Worm (Caenorhabditis elegans): ENCODE data around the gene ZC53.22.

The ZC53.22 gene

ce11 chrX:1880665-1881064 is 41.5 kb downstream of the ZC53.22 start (continued):
- TF ChIP-seq ztf-16 (tag; optimal IDR thresholded peaks at IDR 0.05) (peak; percentile 66), C08G9.2 (tag; optimal IDR thresholded peaks at IDR 0.05) (peak; percentile 62), pha-2 (tag; optimal IDR thresholded peaks at IDR 0.05) (peak; percentile 71), ceh-24 (tag; optimal IDR thresholded peaks at IDR 0.05) (peak; percentile 7), ets-4 (tag; optimal IDR thresholded peaks at IDR 0.05) (no peak), dmd-4 (tag; optimal IDR thresholded peaks at IDR 0.05; ENCODE audit: borderline replicate concordance) (no peak), ceh-18 (tag; optimal IDR thresholded peaks at IDR 0.05) (peak; percentile 40), che-1 (tag; optimal IDR thresholded peaks at IDR 0.05) (peak; percentile 77), lin-11 (tag; optimal IDR thresholded peaks at IDR 0.05) (peak; percentile 60), nhr-11 (tag; optimal IDR thresholded peaks at IDR 0.05) (no peak), hlh-13 (GFP tag; optimal IDR thresholded peaks at IDR 0.05) (peak; percentile 53), unc-86 (tag; optimal IDR thresholded peaks at IDR 0.05) (peak; percentile 57), F13H6.1 (tag; optimal IDR thresholded peaks at IDR 0.05) (no peak), madf-2 (tag; optimal IDR thresholded peaks at IDR 0.05) (peak; percentile 4), hlh-30 (tag; optimal IDR thresholded peaks at IDR 0.05; ENCODE audit: insufficient read depth) (no peak), unc-42 (tag; optimal IDR thresholded peaks at IDR 0.05) (peak; percentile 32), sdc-2 (tag; optimal IDR thresholded peaks at IDR 0.05) (peak; percentile 94), hlh-15 (tag; optimal IDR thresholded peaks at IDR 0.05) (peak; percentile 50), Y22D7AL.16 (tag; optimal IDR thresholded peaks at IDR 0.05) (peak; percentile 24), ceh-19 (GFP tag; optimal IDR thresholded peaks at IDR 0.05) (peak; percentile 82), ceh-22 (tag; optimal IDR thresholded peaks at IDR 0.05) (no peak), pax-1 (tag; optimal IDR thresholded peaks at IDR 0.05) (no peak), lim-6 (tag; optimal IDR thresholded peaks at IDR 0.05) (no peak), elt-4 (tag; optimal IDR thresholded peaks at IDR 0.05) (no peak), tbx-2 (tag; optimal IDR thresholded peaks at IDR 0.05) (peak; percentile 78), ceh-45 (GFP tag; IDR thresholded peaks at IDR 0.05) (peak; percentile 41; the same call in 1 of the 2 replicates), elt-2 (tag; optimal IDR thresholded peaks at IDR 0.05) (peak; percentile 85), sox-2 (GFP tag; IDR thresholded peaks at IDR 0.05) (peak; percentile 68), ceh-34 (tag; optimal IDR thresholded peaks at IDR 0.05) (peak; percentile 51), unc-3 (GFP tag; conservative IDR thresholded peaks at IDR 0.05) (peak; percentile 51), unc-3 (tag; optimal IDR thresholded peaks at IDR 0.05) (no peak), ceh-31 (tag; optimal IDR thresholded peaks at IDR 0.05) (no peak), ceh-2 (tag; optimal IDR thresholded peaks at IDR 0.05) (peak; percentile 61), ceh-48 (tag; optimal IDR thresholded peaks at IDR 0.05) (peak; percentile 53), ama-1 (optimal IDR thresholded peaks at IDR 0.05) (no peak), gmeb-2 (tag; optimal IDR thresholded peaks at IDR 0.05) (peak; percentile 65), nfya-1 (tag; optimal IDR thresholded peaks at IDR 0.05) (peak; percentile 58), rnt-1 (tag; optimal IDR thresholded peaks at IDR 0.05) (peak; percentile 61), ahr-1 (tag; optimal IDR thresholded peaks at IDR 0.05) (peak; percentile 30), pat-9 (tag; optimal IDR thresholded peaks at IDR 0.05) (peak; percentile 59), hlh-8 (tag; optimal IDR thresholded peaks at IDR 0.05) (peak; percentile 33), ref-2 (tag; optimal IDR thresholded peaks at IDR 0.05) (peak; percentile 76), ttx-3 (tag; optimal IDR thresholded peaks at IDR 0.05) (peak; percentile 46), dve-1 (tag; optimal IDR thresholded peaks at IDR 0.05) (no peak), pqm-1 (tag; optimal IDR thresholded peaks at IDR 0.05) (peak; percentile 33), eyg-1 (tag; optimal IDR thresholded peaks at IDR 0.05) (peak; percentile 39), pha-4 (tag; optimal IDR thresholded peaks at IDR 0.05) (no peak), hlh-6 (tag; optimal IDR thresholded peaks at IDR 0.05) (peak; percentile 66), unc-55 (GFP tag; optimal IDR thresholded peaks at IDR 0.05) (no peak), ceh-30 (tag; optimal IDR thresholded peaks at IDR 0.05) (peak; percentile 3), C38D4.7 (GFP tag; optimal IDR thresholded peaks at IDR 0.05) (peak; percentile 65), mec-3 (tag; optimal IDR thresholded peaks at IDR 0.05; ENCODE audit: borderline replicate concordance) (no peak)
